Fruit fly (Drosophila melanogaster) whole organism, embryonic: ENCODE measurements around the gene RhoGAP100F.

ENCODE experiments used
- Abd-B ChIP-seq: fragments of 200-800 bp; sonication (Bioruptor generic); optimal IDR thresholded peaks from 2 replicates; lab custom pipeline; 2018; ENCODE audit warnings: missing biosample characterization, mild to moderate bottlenecking, missing genetic modification characterization, moderate library complexity
- Atf6 ChIP-seq: fragments of 200-800 bp; sonication (Bioruptor generic); IDR thresholded peaks from 2 replicates; pipeline ENCODE4 v1.3.6; 2022; ENCODE audit warnings: missing biosample characterization, missing genetic modification characterization
- CG10209 ChIP-seq: fragments of 200-800 bp; sonication (Bioruptor generic); optimal IDR thresholded peaks from 3 replicates; lab custom pipeline; 2017; ENCODE audit warnings: missing biosample characterization, mild to moderate bottlenecking, missing genetic modification characterization, missing genetic modification reagents
- CG10543 ChIP-seq: fragments of 200-800 bp; sonication (Bioruptor generic); optimal IDR thresholded peaks from 3 replicates; lab custom pipeline; 2017; ENCODE audit warnings: missing biosample characterization, mild to moderate bottlenecking, missing genetic modification characterization, moderate library complexity
- CG11695 ChIP-seq: fragments of 200-800 bp; sonication (Bioruptor generic); IDR thresholded peaks from 3 replicates; pipeline ENCODE4 v1.3.6; 2022; ENCODE audit warnings: missing biosample characterization, missing genetic modification characterization
- CG12391 ChIP-seq: fragments of 200-800 bp; sonication (Bioruptor generic); optimal IDR thresholded peaks from 3 replicates; lab custom pipeline; 2018; ENCODE audit warnings: missing biosample characterization, mild to moderate bottlenecking, missing genetic modification characterization, moderate library complexity
- CG12744 ChIP-seq: fragments of 200-800 bp; sonication (Bioruptor generic); optimal IDR thresholded peaks from 2 replicates; lab custom pipeline; 2016; ENCODE audit warnings: missing biosample characterization, missing genetic modification characterization
- CG13424 ChIP-seq: fragments of 200-800 bp; sonication (Bioruptor generic); optimal IDR thresholded peaks from 2 replicates; lab custom pipeline; 2019; ENCODE audit warnings: missing biosample characterization, mild to moderate bottlenecking, missing genetic modification characterization, moderate library complexity
- CG14965 ChIP-seq: fragments of 200-800 bp; sonication (Bioruptor generic); optimal IDR thresholded peaks from 2 replicates; lab custom pipeline; 2016; ENCODE audit warnings: missing biosample characterization, missing genetic modification characterization, borderline replicate concordance
- CG15601 ChIP-seq: fragments of 200-800 bp; sonication (Bioruptor generic); optimal IDR thresholded peaks from 3 replicates; lab custom pipeline; 2019; ENCODE audit warnings: missing biosample characterization, mild to moderate bottlenecking, missing genetic modification characterization, moderate library complexity
- CG2129 ChIP-seq: fragments of 200-800 bp; sonication (Bioruptor generic); IDR thresholded peaks from 2 replicates; pipeline ENCODE4 v1.3.6; 2022; ENCODE audit warnings: missing biosample characterization, missing genetic modification characterization; ENCODE audit not compliant: partially characterized antibody
- CG2199 ChIP-seq: fragments of 200-800 bp; sonication (Bioruptor generic); IDR thresholded peaks from 3 replicates; pipeline ENCODE4 v1.3.6; 2022; ENCODE audit warnings: missing biosample characterization, missing genetic modification characterization
- CG33213 ChIP-seq: fragments of 200-800 bp; sonication (Bioruptor generic); optimal IDR thresholded peaks from 3 replicates; lab custom pipeline; 2016; ENCODE audit warnings: missing biosample characterization, missing genetic modification characterization
- CG34422 ChIP-seq: fragments of 200-800 bp; sonication (Bioruptor generic); IDR thresholded peaks from 3 replicates; pipeline ENCODE4 v1.3.6; 2022; ENCODE audit warnings: missing biosample characterization, missing genetic modification characterization
- CG3838 ChIP-seq: fragments of 200-800 bp; sonication (Bioruptor generic); optimal IDR thresholded peaks from 3 replicates; lab custom pipeline; 2016; ENCODE audit warnings: missing biosample characterization, missing genetic modification characterization
- CG4282 ChIP-seq: fragments of 200-800 bp; sonication (Bioruptor generic); optimal IDR thresholded peaks from 2 replicates; lab custom pipeline; 2016; ENCODE audit warnings: missing biosample characterization, missing genetic modification characterization
- CG5180 ChIP-seq: fragments of 200-800 bp; sonication (Bioruptor generic); optimal IDR thresholded peaks from 3 replicates; lab custom pipeline; 2017; ENCODE audit warnings: missing biosample characterization, missing genetic modification characterization, mild to moderate bottlenecking, moderate library complexity, missing genetic modification reagents
- CG6683 ChIP-seq: fragments of 200-800 bp; sonication (Bioruptor generic); optimal IDR thresholded peaks from 2 replicates; lab custom pipeline; 2017; ENCODE audit warnings: missing biosample characterization, mild to moderate bottlenecking, missing genetic modification characterization, missing genetic modification reagents
- CG9797 ChIP-seq: fragments of 200-800 bp; sonication (Bioruptor generic); optimal IDR thresholded peaks from 3 replicates; lab custom pipeline; 2018; ENCODE audit warnings: missing biosample characterization, mild to moderate bottlenecking, missing genetic modification characterization
- Chrac-16 ChIP-seq: fragments of 200-800 bp; sonication (Bioruptor generic); optimal IDR thresholded peaks from 3 replicates; lab custom pipeline; 2016; ENCODE audit warnings: missing biosample characterization, missing genetic modification characterization
- CkIIα-i1 ChIP-seq: fragments of 200-800 bp; sonication (Bioruptor generic); IDR thresholded peaks from 2 replicates; pipeline ENCODE4 v1.3.6; 2022; ENCODE audit warnings: missing biosample characterization, missing genetic modification characterization
- Dll ChIP-seq: fragments of 200-800 bp; sonication (Bioruptor generic); IDR thresholded peaks from 4 replicates; pipeline ENCODE4 v1.3.6; 2022; ENCODE audit warnings: missing biosample characterization, missing genetic modification characterization; ENCODE audit not compliant: partially characterized antibody
- Doc2 ChIP-seq: fragments of 200-800 bp; sonication (Bioruptor generic); IDR thresholded peaks from 2 replicates; pipeline ENCODE4 v1.3.6; 2022; ENCODE audit warnings: missing biosample characterization, missing genetic modification characterization
- ERR ChIP-seq: fragments of 200-800 bp; sonication (Bioruptor generic); optimal IDR thresholded peaks from 2 replicates; lab custom pipeline; 2016; ENCODE audit warnings: missing biosample characterization, missing genetic modification characterization
- Ets97D ChIP-seq: fragments of 200-800 bp; sonication (Bioruptor generic); optimal IDR thresholded peaks from 3 replicates; lab custom pipeline; 2016; ENCODE audit warnings: missing biosample characterization, missing genetic modification characterization
- Fer3 ChIP-seq: fragments of 200-800 bp; sonication (Bioruptor generic); optimal IDR thresholded peaks from 2 replicates; lab custom pipeline; 2018; ENCODE audit warnings: missing biosample characterization, mild to moderate bottlenecking, missing genetic modification characterization, moderate library complexity
- H2.0 ChIP-seq: fragments of 200-800 bp; sonication (Bioruptor generic); IDR thresholded peaks from 2 replicates; pipeline ENCODE4 v1.3.6; 2022; ENCODE audit warnings: missing biosample characterization, missing genetic modification characterization
- HLH3B ChIP-seq: fragments of 200-800 bp; sonication (Bioruptor generic); IDR thresholded peaks from 2 replicates; pipeline ENCODE4 v1.3.6; 2022; ENCODE audit warnings: missing biosample characterization, missing genetic modification characterization
- MTF-1 ChIP-seq: fragments of 200-800 bp; sonication (Bioruptor generic); optimal IDR thresholded peaks from 2 replicates; lab custom pipeline; 2018; ENCODE audit warnings: missing biosample characterization, mild to moderate bottlenecking, missing genetic modification characterization, borderline replicate concordance
- Med ChIP-seq: fragments of 200-800 bp; sonication (Bioruptor generic); peaks from one replicate; lab custom pipeline; 2016; ENCODE audit warnings: missing biosample characterization, missing genetic modification characterization, mild to moderate bottlenecking, inconsistent platforms, moderate library complexity
- Mes4 ChIP-seq: fragments of 200-800 bp; sonication (Bioruptor generic); optimal IDR thresholded peaks from 2 replicates; lab custom pipeline; 2016; ENCODE audit warnings: missing biosample characterization, missing genetic modification characterization
- Rfx ChIP-seq: fragments of 200-800 bp; sonication (Bioruptor generic); IDR thresholded peaks from 2 replicates; pipeline ENCODE4 v1.3.6; 2022; ENCODE audit warnings: missing biosample characterization, missing genetic modification characterization
- ara ChIP-seq: fragments of 200-800 bp; sonication (Bioruptor generic); IDR thresholded peaks from 2 replicates; pipeline ENCODE4 v1.3.6; 2022; ENCODE audit warnings: missing biosample characterization, missing genetic modification characterization
- bab2 ChIP-seq: fragments of 200-800 bp; sonication (Bioruptor generic); optimal IDR thresholded peaks from 2 replicates; lab custom pipeline; 2016; ENCODE audit warnings: missing biosample characterization, missing genetic modification characterization
- bowl ChIP-seq: fragments of 200-800 bp; sonication (Bioruptor generic); IDR thresholded peaks from 2 replicates; pipeline ENCODE4 v1.3.6; 2022; ENCODE audit warnings: missing biosample characterization, missing genetic modification characterization
- bsh ChIP-seq, 2 experiments: fragments of 200-800 bp; sonication (Bioruptor generic); optimal IDR thresholded peaks; 2 replicates each; lab custom pipeline; 2017 to 2018; ENCODE audit warnings: mild to moderate bottlenecking in 2 of 2, missing biosample characterization in 2 of 2, missing genetic modification characterization in 2 of 2, moderate library complexity in 1 of 2
- cwo ChIP-seq: fragments of 200-800 bp; sonication (Bioruptor generic); optimal IDR thresholded peaks from 3 replicates; lab custom pipeline; 2017; ENCODE audit warnings: missing biosample characterization, missing genetic modification characterization, mild to moderate bottlenecking, moderate library complexity, missing genetic modification reagents
- exex ChIP-seq: fragments of 200-800 bp; sonication (Bioruptor generic); optimal IDR thresholded peaks from 4 replicates; lab custom pipeline; 2018; ENCODE audit warnings: missing biosample characterization, mild to moderate bottlenecking, missing genetic modification characterization, moderate library complexity
- hb ChIP-seq: fragments of 200-800 bp; sonication (Bioruptor generic); IDR thresholded peaks from 3 replicates; pipeline ENCODE4 v1.3.6; 2022; ENCODE audit warnings: missing biosample characterization, missing genetic modification characterization; ENCODE audit not compliant: partially characterized antibody
- insv ChIP-seq, 2 experiments: fragments of 200-800 bp; sonication (Bioruptor generic); optimal IDR thresholded peaks; 3 replicates each; lab custom pipeline; 2016 to 2018; ENCODE audit warnings: missing biosample characterization in 2 of 2, missing genetic modification characterization in 2 of 2
- inv ChIP-seq: fragments of 200-800 bp; sonication (Bioruptor generic); IDR thresholded peaks from 2 replicates; pipeline ENCODE4 v1.3.6; 2022; ENCODE audit warnings: missing biosample characterization, missing genetic modification characterization; ENCODE audit not compliant: partially characterized antibody
- jing ChIP-seq: fragments of 200-800 bp; sonication (Bioruptor generic); optimal IDR thresholded peaks from 2 replicates; lab custom pipeline; 2018; ENCODE audit warnings: missing biosample characterization, mild to moderate bottlenecking, missing genetic modification characterization
- otp ChIP-seq: fragments of 200-800 bp; sonication (Bioruptor generic); IDR thresholded peaks from 3 replicates; pipeline ENCODE4, ENCODE4 v1.3.6; 2022; ENCODE audit warnings: missing biosample characterization, missing genetic modification characterization
- repo ChIP-seq: fragments of 200-800 bp; sonication (Bioruptor generic); optimal IDR thresholded peaks from 2 replicates; lab custom pipeline; 2016; ENCODE audit warnings: missing biosample characterization, missing genetic modification characterization
- sim ChIP-seq: fragments of 200-800 bp; sonication (Bioruptor generic); IDR thresholded peaks from 2 replicates; pipeline ENCODE4 v1.3.6; 2022; ENCODE audit warnings: missing biosample characterization, missing genetic modification characterization
- tap ChIP-seq: fragments of 200-800 bp; optimal IDR thresholded peaks from 3 replicates; lab custom pipeline; 2019; ENCODE audit warnings: missing biosample characterization, mild to moderate bottlenecking, missing genetic modification characterization, moderate library complexity
- tin ChIP-seq: fragments of 200-800 bp; sonication (Bioruptor generic); optimal IDR thresholded peaks from 3 replicates; lab custom pipeline; 2016; ENCODE audit warnings: missing biosample characterization, missing genetic modification characterization
- tio ChIP-seq: fragments of 200-800 bp; sonication (Bioruptor generic); optimal IDR thresholded peaks from 2 replicates; lab custom pipeline; 2017; ENCODE audit warnings: missing biosample characterization, missing genetic modification characterization, inconsistent platforms
- tna ChIP-seq: fragments of 200-800 bp; sonication (Bioruptor generic); IDR thresholded peaks from 2 replicates; pipeline ENCODE4 v1.3.6; 2022; ENCODE audit warnings: missing biosample characterization, missing genetic modification characterization; ENCODE audit not compliant: partially characterized antibody

The RhoGAP100F gene

dm6 chr3R:31771790-31772576, 40.4 kb upstream of the RhoGAP100F start, which contains the start of the genes betaGlu and sip3 (continued):
- TF ChIP-seq tin (GFP tag; lab: Kevin White, UChicago): no peak
- TF ChIP-seq CG4282: no peak
- peak; percentile 52 for TF ChIP-seq CG9797 (GFP tag; lab: Kevin White, UChicago)
- no peak for TF ChIP-seq CG34422 (GFP tag; lab: Robert Waterston, UW)
- TF ChIP-seq bab2 (GFP tag; lab: Kevin White, UChicago): no peak
- TF ChIP-seq Med: peak; percentile 83
- TF ChIP-seq CG3838 (GFP tag; lab: Kevin White, UChicago): no peak
- peak; percentile 62 for TF ChIP-seq CG2129 (GFP tag; lab: Robert Waterston, UW)
- TF ChIP-seq Atf6 (GFP tag; lab: Robert Waterston, UW): no peak
- no peak for TF ChIP-seq Chrac-16 (GFP tag; lab: Kevin White, UChicago)
- TF ChIP-seq H2.0 (GFP tag; lab: Robert Waterston, UW): no peak
- no peak for TF ChIP-seq bowl (GFP tag; lab: Robert Waterston, UW)
- no peak for TF ChIP-seq MTF-1 (GFP tag; lab: Kevin White, UChicago)
- peak; percentile 94 for TF ChIP-seq inv
- no peak for TF ChIP-seq repo
- TF ChIP-seq CG14965 (GFP tag; lab: Kevin White, UChicago): no peak
- no peak for TF ChIP-seq bsh (GFP tag; optimal IDR thresholded peaks at IDR 0.05; lab: Kevin White, UChicago)
- peak; percentile 42 for TF ChIP-seq CG15601 (tag; lab: Kevin White, UChicago)
- TF ChIP-seq ara (GFP tag; lab: Robert Waterston, UW): no peak
- peak; percentile 27; the same call in 1 of the 2 replicates for TF ChIP-seq Rfx (GFP tag; lab: Robert Waterston, UW)
- no peak for TF ChIP-seq otp (GFP tag; lab: Robert Waterston, UW)
- TF ChIP-seq CG6683 (GFP tag; lab: Kevin White, UChicago): no peak
- no peak for TF ChIP-seq Mes4
- TF ChIP-seq CG2199 (GFP tag; lab: Robert Waterston, UW): no peak
- TF ChIP-seq CG33213 (GFP tag; lab: Kevin White, UChicago): no peak
- TF ChIP-seq Doc2 (GFP tag; lab: Robert Waterston, UW): no peak
- no peak for TF ChIP-seq tio (GFP tag; lab: Kevin White, UChicago)
- TF ChIP-seq CG10209 (GFP tag; lab: Kevin White, UChicago): no peak
- TF ChIP-seq cwo (GFP tag; lab: Kevin White, UChicago): no peak
- no peak for TF ChIP-seq CG5180 (GFP tag; lab: Kevin White, UChicago)
- no peak for TF ChIP-seq Fer3
- TF ChIP-seq ERR (GFP tag; lab: Kevin White, UChicago): no peak
- TF ChIP-seq CG10543 (GFP tag; lab: Kevin White, UChicago): no peak
- TF ChIP-seq HLH3B (GFP tag; lab: Robert Waterston, UW): no peak
- no peak for TF ChIP-seq tap (tag; lab: Kevin White, UChicago)
- TF ChIP-seq hb (GFP tag; lab: Robert Waterston, UW): peak; percentile 90
- no peak for TF ChIP-seq jing
- no peak for TF ChIP-seq CG11695 (GFP tag; lab: Robert Waterston, UW)
- TF ChIP-seq exex (tag; lab: Kevin White, UChicago): no peak
- no peak for TF ChIP-seq insv (GFP tag; optimal IDR thresholded peaks at IDR 0.05; lab: Kevin White, UChicago)
- peak; percentile 27 for TF ChIP-seq CG12744 (GFP tag; lab: Kevin White, UChicago)
- peak; percentile 91 for TF ChIP-seq Dll
- no peak for TF ChIP-seq CG13424 (tag; lab: Kevin White, UChicago)
- TF ChIP-seq CG12391: peak; percentile 65
- peak; percentile 44 for TF ChIP-seq Abd-B
- TF ChIP-seq CkIIα-i1 (GFP tag; lab: Robert Waterston, UW): no peak
- peak; percentile 47 for TF ChIP-seq Ets97D (GFP tag; lab: Kevin White, UChicago)
- no peak for TF ChIP-seq sim
- peak; percentile 93 for TF ChIP-seq tna (GFP tag; lab: Robert Waterston, UW)
